Fruit fly (Drosophila melanogaster): Measurements from ENCODE around the gene dpr8.

dm6 chrX:14321963-14322362 lies at the start of gene dpr8:
- TF ChIP-seq CG8159 (tag; optimal IDR thresholded peaks at IDR 0.05) = no peak
- TF ChIP-seq CG8301 (tag; optimal IDR thresholded peaks at IDR 0.05) = no peak
- TF ChIP-seq CG9948 (tag; optimal IDR thresholded peaks at IDR 0.05) = no peak
- TF ChIP-seq CG32121 (GFP tag; IDR thresholded peaks at IDR 0.05) = no peak
- no peak for TF ChIP-seq CG10348 (GFP tag; IDR thresholded peaks at IDR 0.05)
- no peak for TF ChIP-seq CG13204 (GFP tag; optimal IDR thresholded peaks at IDR 0.05)
- no peak for TF ChIP-seq CG17806 (tag; optimal IDR thresholded peaks at IDR 0.05)

Measured in whole organism, pupa.